Fruit fly (Drosophila melanogaster): ENCODE data around the gene CG12017.

dm6 chr3L:3239033-3239752, 40.8 kb upstream of the CG12017 start, which contains the start of gene CG17746:
- TF ChIP-seq Mnt (GFP tag; optimal IDR thresholded peaks at IDR 0.05) = peak; percentile 81
- TF ChIP-seq Hr96 (GFP tag; optimal IDR thresholded peaks at IDR 0.05) = no peak
